Worm (Caenorhabditis elegans) whole organism, early embryonic: ENCODE results near the gene F10E9.1.

Experiments
- B0310.2 ChIP-seq: sonication (generic microtip); optimal IDR thresholded peaks from 2 replicates; lab custom pipeline; 2016; ENCODE audit warnings: mild to moderate bottlenecking, missing genetic modification characterization, missing compliant biosample characterization
- F13C5.2 ChIP-seq: sonication (generic microtip); optimal IDR thresholded peaks from 2 replicates; lab custom pipeline; 2017; ENCODE audit warnings: mild to moderate bottlenecking, missing genetic modification characterization, inconsistent platforms, missing compliant biosample characterization
- aly-1 ChIP-seq: sonication (generic microtip); optimal IDR thresholded peaks from 2 replicates; lab custom pipeline; 2016; ENCODE audit warnings: missing genetic modification characterization, missing compliant biosample characterization
- ama-1 ChIP-seq: fragments of 150-350 bp; optimal IDR thresholded peaks from 2 replicates; lab custom pipeline; 2014
- ceh-13 ChIP-seq: fragments of 200-800 bp; sonication (Bioruptor generic); optimal IDR thresholded peaks from 2 replicates; lab custom pipeline; 2018; ENCODE audit warnings: mild to moderate bottlenecking, missing genetic modification characterization, missing compliant biosample characterization
- ceh-36 ChIP-seq: sonication (generic microtip); optimal IDR thresholded peaks from 2 replicates; lab custom pipeline; 2016; ENCODE audit warnings: missing genetic modification characterization, inconsistent platforms, missing compliant biosample characterization
- ets-7 ChIP-seq: sonication (generic microtip); optimal IDR thresholded peaks from 2 replicates; lab custom pipeline; 2016; ENCODE audit warnings: missing genotype, missing genetic modification characterization, missing compliant biosample characterization
- flt-1 ChIP-seq: fragments of 200-800 bp; sonication (Bioruptor generic); IDR thresholded peaks from 2 replicates; pipeline ENCODE4 v1.3.6; 2022; ENCODE audit warnings: missing genetic modification characterization, missing compliant biosample characterization
- hmbx-1 ChIP-seq: sonication (generic microtip); optimal IDR thresholded peaks from 2 replicates; lab custom pipeline; 2016; ENCODE audit warnings: mild to moderate bottlenecking, missing genetic modification characterization, missing compliant biosample characterization
- hmg-4 ChIP-seq: fragments of 200-800 bp; sonication (Bioruptor generic); optimal IDR thresholded peaks from 2 replicates; lab custom pipeline; 2018; ENCODE audit warnings: mild to moderate bottlenecking, missing genetic modification characterization, missing compliant biosample characterization
- hnd-1 ChIP-seq: sonication (generic microtip); optimal IDR thresholded peaks from 2 replicates; lab custom pipeline; 2016; ENCODE audit warnings: missing genetic modification characterization, missing compliant biosample characterization
- pes-1 ChIP-seq: fragments of 200-800 bp; sonication (Bioruptor generic); IDR thresholded peaks from 2 replicates; pipeline ENCODE4 v1.3.6; 2022; ENCODE audit warnings: missing genetic modification reagents, missing genetic modification characterization, missing compliant biosample characterization
- scrt-1 ChIP-seq: fragments of 200-800 bp; sonication (Bioruptor generic); IDR thresholded peaks from 2 replicates; pipeline ENCODE4 v1.3.6; 2022; ENCODE audit warnings: missing genetic modification characterization, missing compliant biosample characterization
- sea-1 ChIP-seq: fragments of 200-800 bp; sonication (Bioruptor generic); conservative IDR thresholded peaks from 2 replicates; pipeline ENCODE4 v1.3.6; 2022; ENCODE audit warnings: missing genetic modification characterization, missing compliant biosample characterization
- tbx-11 ChIP-seq: fragments of 200-800 bp; sonication (Bioruptor generic); IDR thresholded peaks from 2 replicates; pipeline ENCODE4 v1.3.6; 2022; ENCODE audit warnings: missing genetic modification characterization, missing compliant biosample characterization
- tbx-37 ChIP-seq: fragments of 200-800 bp; sonication (Bioruptor generic); conservative IDR thresholded peaks from 2 replicates; pipeline ENCODE4 v1.3.6; 2022; ENCODE audit warnings: missing genetic modification reagents, missing genetic modification characterization, missing compliant biosample characterization
- tra-4 ChIP-seq: sonication (generic microtip); optimal IDR thresholded peaks from 2 replicates; lab custom pipeline; 2017; ENCODE audit warnings: missing genetic modification characterization, missing compliant biosample characterization

F10E9.1 gene

DNA sequence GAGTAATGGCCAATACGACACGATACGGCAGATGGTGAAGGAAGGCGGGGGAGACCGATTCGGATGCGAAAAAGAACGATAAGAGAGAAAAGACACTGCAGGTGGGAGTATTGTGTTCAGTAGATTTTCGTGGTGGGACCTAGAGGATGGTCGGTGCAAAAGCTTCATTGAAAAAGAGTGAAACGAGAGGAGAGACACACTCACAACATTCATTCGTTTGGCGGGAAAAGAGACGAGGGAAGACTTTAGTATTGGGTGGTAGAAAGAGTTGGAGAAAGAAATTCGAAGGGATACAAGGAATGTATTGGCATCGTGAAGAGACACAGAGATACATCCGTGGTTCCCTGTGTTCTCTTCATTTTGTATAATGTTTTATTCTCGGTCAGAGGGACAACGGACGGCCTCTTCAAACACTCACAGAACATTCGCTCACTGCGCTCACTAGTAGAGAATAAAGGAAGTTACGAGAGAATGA is 33.5 kb downstream of the F10E9.1 start:
- TF ChIP-seq hnd-1 (tag; lab: Kevin White, UChicago) (no peak), F13C5.2 (tag; lab: Kevin White, UChicago) (peak; percentile 49), hmg-4 (peak; percentile 78), ets-7 (tag; lab: Kevin White, UChicago) (no peak), aly-1 (tag; lab: Kevin White, UChicago) (peak; percentile 72)

DNA sequence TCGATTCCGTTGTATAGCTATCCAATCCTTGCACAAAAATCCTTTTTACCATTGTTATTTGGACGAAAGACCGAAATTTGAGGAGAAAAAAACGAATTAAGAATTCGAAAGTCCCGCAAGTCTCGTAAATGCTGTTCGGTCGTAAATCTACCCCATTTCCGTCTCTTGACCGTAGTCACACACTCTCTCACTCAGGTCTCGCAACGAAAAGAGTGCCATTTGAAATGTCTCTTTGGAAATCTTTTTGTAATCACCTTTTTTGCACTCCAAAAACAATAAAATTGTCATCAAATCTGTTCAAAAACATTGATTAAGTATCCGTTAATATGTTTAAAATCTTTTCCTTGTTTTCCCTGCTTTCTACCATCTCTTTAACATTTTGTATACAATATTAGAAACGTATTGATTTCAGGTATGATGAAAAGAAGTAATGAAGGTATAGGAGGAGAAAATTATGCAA is 35.3 kb downstream of the F10E9.1 start, which contains the start of the genes R05D3.8 and rfp-1:
Gene R05D3.8 (minus strand): TSS at position 115 of the 460 bp plus-strand sequence.
Gene rfp-1 (plus strand): TSS at position 410 of the 460 bp plus-strand sequence.
- TF ChIP-seq aly-1 (tag; lab: Kevin White, UChicago) (no peak), tbx-37 (GFP tag; lab: Robert Waterston, UW) (no peak), flt-1 (GFP tag; lab: Robert Waterston, UW) (no peak), sea-1 (GFP tag; lab: Robert Waterston, UW) (no peak), ceh-36 (tag; lab: Kevin White, UChicago) (no peak), B0310.2 (tag; lab: Kevin White, UChicago) (no peak), ets-7 (tag; lab: Kevin White, UChicago) (no peak), ama-1 (lab: Kevin White, UChicago) (no peak)

DNA sequence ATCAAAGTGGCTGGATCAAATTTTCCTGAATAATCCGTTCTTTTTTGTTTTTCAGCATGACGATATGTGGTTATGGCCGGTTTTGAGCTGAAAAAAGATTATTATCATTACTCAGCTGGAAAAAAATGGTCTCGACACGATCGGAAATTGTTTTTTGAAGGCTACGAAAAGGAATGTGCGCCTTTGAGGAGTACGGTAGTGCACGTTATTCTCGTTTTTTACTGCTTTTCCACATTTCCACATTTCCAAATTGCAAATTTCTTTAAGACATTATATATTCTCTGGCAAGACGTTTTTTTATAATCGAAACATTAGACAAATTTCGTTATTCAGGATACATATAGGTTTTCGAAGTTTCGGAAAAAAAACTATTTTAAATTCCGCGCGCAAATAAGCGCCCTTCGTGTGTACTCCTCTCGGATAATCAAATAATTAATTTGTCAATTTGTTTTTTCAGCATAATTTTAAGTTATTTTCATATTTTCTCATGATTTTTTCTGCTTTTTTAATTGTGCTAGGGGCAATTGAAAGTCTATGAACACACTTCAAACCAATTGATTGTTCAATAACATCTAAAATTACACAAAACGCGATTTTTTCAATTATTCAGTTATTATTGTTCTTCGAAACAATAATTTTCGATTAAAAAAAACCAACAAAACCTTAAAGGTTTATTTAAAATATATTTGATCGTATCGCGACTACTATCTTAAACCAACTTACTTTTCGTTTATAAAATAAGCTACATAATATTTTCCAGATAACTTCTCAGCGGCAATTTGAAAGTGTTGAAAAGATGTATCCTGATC is 40.5 kb downstream of the F10E9.1 start, which contains the start of gene R05D3.3:
Gene R05D3.3 (plus strand): TSS at position 759 of the 809 bp plus-strand sequence.
- TF ChIP-seq B0310.2 (tag; lab: Kevin White, UChicago) (no peak), ama-1 (lab: Kevin White, UChicago) (no peak), hmbx-1 (tag; lab: Kevin White, UChicago) (no peak), aly-1 (tag; lab: Kevin White, UChicago) (no peak), scrt-1 (GFP tag; lab: Robert Waterston, UW) (no peak), ets-7 (tag; lab: Kevin White, UChicago) (no peak), tbx-11 (no peak), tbx-37 (GFP tag; lab: Robert Waterston, UW) (no peak), ceh-13 (GFP tag; lab: Kevin White, UChicago) (no peak), ceh-36 (tag; lab: Kevin White, UChicago) (no peak), flt-1 (GFP tag; lab: Robert Waterston, UW) (no peak), F13C5.2 (tag; lab: Kevin White, UChicago) (no peak), hmg-4 (no peak), tra-4 (tag; lab: Kevin White, UChicago) (no peak), sea-1 (GFP tag; lab: Robert Waterston, UW) (no peak)

DNA sequence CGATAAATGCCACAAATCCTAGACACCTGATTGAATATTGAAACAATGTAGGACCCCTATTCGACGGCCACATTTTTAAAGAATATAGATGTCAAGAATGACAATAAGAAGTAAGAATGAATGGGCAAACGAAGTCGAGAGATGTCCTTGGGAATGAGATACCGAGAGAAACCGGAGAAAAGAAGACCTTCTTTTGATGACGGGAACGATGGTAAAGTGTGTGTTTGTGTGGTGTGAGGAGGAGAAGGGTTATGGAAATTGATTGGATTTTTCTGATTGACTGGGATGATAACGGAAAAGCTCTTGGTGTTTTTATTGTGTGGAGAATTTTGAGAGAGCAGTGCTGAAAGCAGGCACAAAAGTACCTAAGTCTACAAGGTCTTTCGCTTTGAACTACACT is 45.7 kb downstream of the F10E9.1 start, which contains the start of gene R05D3.9:
Gene R05D3.9 (minus strand): TSS at position 101 of the 400 bp plus-strand sequence.
- TF ChIP-seq hnd-1 (tag; lab: Kevin White, UChicago) = no peak
- TF ChIP-seq ceh-36 (tag; lab: Kevin White, UChicago) = no peak
- TF ChIP-seq hmbx-1 (tag; lab: Kevin White, UChicago) = no peak
- TF ChIP-seq scrt-1 (GFP tag; lab: Robert Waterston, UW) = no peak
- TF ChIP-seq tbx-11 = no peak
- no peak for TF ChIP-seq sea-1 (GFP tag; lab: Robert Waterston, UW)
- no peak for TF ChIP-seq hmg-4
- no peak for TF ChIP-seq flt-1 (GFP tag; lab: Robert Waterston, UW)
- no peak for TF ChIP-seq ama-1 (lab: Kevin White, UChicago)
- TF ChIP-seq ceh-13 (GFP tag; lab: Kevin White, UChicago) = no peak
- no peak for TF ChIP-seq B0310.2 (tag; lab: Kevin White, UChicago)

DNA sequence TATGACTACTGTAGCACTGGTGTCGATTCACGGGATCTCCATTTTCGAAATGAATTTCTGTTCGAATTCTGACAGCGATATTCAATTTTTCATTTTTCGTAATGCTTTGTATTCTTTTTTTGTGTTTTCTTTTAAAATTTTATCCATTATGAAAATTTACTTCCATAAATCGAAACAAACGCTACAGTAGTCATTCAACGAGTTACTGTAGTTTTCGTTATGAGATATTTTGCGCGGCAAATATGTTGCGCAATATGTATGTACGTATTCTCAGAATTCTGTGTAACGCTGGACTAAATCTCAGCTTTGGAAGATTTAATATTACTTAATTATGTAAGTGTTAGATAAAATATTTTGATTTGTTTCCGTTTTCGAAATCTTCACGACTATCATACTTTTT is 46.2 kb downstream of the F10E9.1 start:
- TF ChIP-seq aly-1 (tag; lab: Kevin White, UChicago) = no peak

DNA sequence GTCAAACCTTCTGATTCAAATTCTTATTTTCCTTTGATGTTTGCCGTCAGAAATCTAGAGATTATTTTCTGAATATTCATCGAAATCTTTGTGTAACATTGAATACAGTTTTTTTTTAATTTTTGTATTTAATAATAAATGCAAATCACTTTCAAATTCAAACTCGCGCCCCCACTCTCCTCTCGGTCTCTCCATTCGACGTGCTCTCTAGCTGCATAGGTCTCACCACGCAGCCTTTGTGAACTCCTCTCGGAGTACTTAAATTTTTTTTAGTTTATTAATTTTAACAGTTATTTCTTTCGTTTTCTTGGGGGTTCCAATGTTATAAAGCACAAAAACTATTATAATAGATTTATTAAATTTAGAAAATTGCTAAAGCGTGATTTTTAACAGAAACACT is 47.2 kb downstream of the F10E9.1 start:
- TF ChIP-seq pes-1 (GFP tag; lab: Robert Waterston, UW) = no peak
- no peak for TF ChIP-seq tra-4 (tag; lab: Kevin White, UChicago)
- no peak for TF ChIP-seq ets-7 (tag; lab: Kevin White, UChicago)
- TF ChIP-seq scrt-1 (GFP tag; lab: Robert Waterston, UW) = no peak
- TF ChIP-seq hmbx-1 (tag; lab: Kevin White, UChicago) = no peak
- TF ChIP-seq ceh-13 (GFP tag; lab: Kevin White, UChicago) = no peak
- TF ChIP-seq ceh-36 (tag; lab: Kevin White, UChicago) = no peak
- TF ChIP-seq flt-1 (GFP tag; lab: Robert Waterston, UW) = no peak
- no peak for TF ChIP-seq sea-1 (GFP tag; lab: Robert Waterston, UW)
- no peak for TF ChIP-seq tbx-11
- TF ChIP-seq tbx-37 (GFP tag; lab: Robert Waterston, UW) = no peak
- TF ChIP-seq hmg-4 = no peak
- TF ChIP-seq aly-1 (tag; lab: Kevin White, UChicago) = no peak
- TF ChIP-seq ama-1 (lab: Kevin White, UChicago) = no peak
- no peak for TF ChIP-seq hnd-1 (tag; lab: Kevin White, UChicago)
- TF ChIP-seq B0310.2 (tag; lab: Kevin White, UChicago) = no peak
- TF ChIP-seq F13C5.2 (tag; lab: Kevin White, UChicago) = no peak

DNA sequence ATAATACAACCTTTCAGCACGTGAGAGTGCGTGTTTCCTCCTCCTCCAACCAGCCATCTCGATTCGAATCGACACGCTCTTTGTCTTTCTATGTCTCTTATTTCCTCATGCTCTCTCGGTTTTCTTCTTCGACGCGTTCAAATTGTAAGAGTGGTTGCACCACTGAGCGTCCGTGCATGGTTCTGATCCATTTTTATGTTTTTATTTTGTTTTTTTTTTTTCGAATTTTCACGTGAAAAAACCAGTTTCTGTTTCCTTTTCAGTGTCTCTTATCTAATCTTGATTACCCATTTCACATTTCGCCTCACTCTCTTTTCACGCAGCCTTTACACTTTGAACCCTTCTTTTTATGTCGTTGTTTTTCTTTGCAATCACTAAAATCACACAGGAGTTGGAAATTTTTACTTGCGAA is 47.9 kb downstream of the F10E9.1 start:
- TF ChIP-seq F13C5.2 (tag; lab: Kevin White, UChicago) (no peak), scrt-1 (GFP tag; lab: Robert Waterston, UW) (no peak), hmbx-1 (tag; lab: Kevin White, UChicago) (no peak), tbx-11 (no peak), tbx-37 (GFP tag; lab: Robert Waterston, UW) (no peak), sea-1 (GFP tag; lab: Robert Waterston, UW) (no peak), ama-1 (lab: Kevin White, UChicago) (no peak), hmg-4 (no peak), tra-4 (tag; lab: Kevin White, UChicago) (no peak), flt-1 (GFP tag; lab: Robert Waterston, UW) (no peak), aly-1 (tag; lab: Kevin White, UChicago) (no peak), ceh-13 (GFP tag; lab: Kevin White, UChicago) (no peak)
